Worm (Caenorhabditis elegans): ENCODE results near the gene pms-2.

ce11 chrV:11546795-11547194, 23.6 kb downstream of the pms-2 start, which contains the start of gene F38B7.11:
- TF ChIP-seq nhr-12 (tag; optimal IDR thresholded peaks at IDR 0.05), result no peak
- TF ChIP-seq pag-3 (tag; optimal IDR thresholded peaks at IDR 0.05; ENCODE audit: borderline replicate concordance, insufficient read depth), result no peak
- no peak for TF ChIP-seq C34B4.2 (tag; optimal IDR thresholded peaks at IDR 0.05)
- no peak for TF ChIP-seq nhr-11 (tag; optimal IDR thresholded peaks at IDR 0.05)
- no peak for TF ChIP-seq fkh-10 (GFP tag; optimal IDR thresholded peaks at IDR 0.05)
- TF ChIP-seq skn-1 (tag; optimal IDR thresholded peaks at IDR 0.05), result no peak
- TF ChIP-seq nhr-20 (tag; optimal IDR thresholded peaks at IDR 0.05), result no peak
- TF ChIP-seq pax-3 (tag; optimal IDR thresholded peaks at IDR 0.05), result no peak
- TF ChIP-seq ceh-88 (GFP tag; IDR thresholded peaks at IDR 0.05), result no peak
- no peak for TF ChIP-seq nhr-71 (tag; optimal IDR thresholded peaks at IDR 0.05)
- no peak for TF ChIP-seq aly-2 (tag; optimal IDR thresholded peaks at IDR 0.05)

Data from whole organism, L1 larva.